Worm (Caenorhabditis elegans): Measurements from ENCODE around the gene C09B9.7.
"Not testable (repeated sequence)": the region's sequence is repeated elsewhere in the genome, so short reads cannot be mapped to it uniquely, and the experiment has no call there.

The C09B9.7 gene

DNA sequence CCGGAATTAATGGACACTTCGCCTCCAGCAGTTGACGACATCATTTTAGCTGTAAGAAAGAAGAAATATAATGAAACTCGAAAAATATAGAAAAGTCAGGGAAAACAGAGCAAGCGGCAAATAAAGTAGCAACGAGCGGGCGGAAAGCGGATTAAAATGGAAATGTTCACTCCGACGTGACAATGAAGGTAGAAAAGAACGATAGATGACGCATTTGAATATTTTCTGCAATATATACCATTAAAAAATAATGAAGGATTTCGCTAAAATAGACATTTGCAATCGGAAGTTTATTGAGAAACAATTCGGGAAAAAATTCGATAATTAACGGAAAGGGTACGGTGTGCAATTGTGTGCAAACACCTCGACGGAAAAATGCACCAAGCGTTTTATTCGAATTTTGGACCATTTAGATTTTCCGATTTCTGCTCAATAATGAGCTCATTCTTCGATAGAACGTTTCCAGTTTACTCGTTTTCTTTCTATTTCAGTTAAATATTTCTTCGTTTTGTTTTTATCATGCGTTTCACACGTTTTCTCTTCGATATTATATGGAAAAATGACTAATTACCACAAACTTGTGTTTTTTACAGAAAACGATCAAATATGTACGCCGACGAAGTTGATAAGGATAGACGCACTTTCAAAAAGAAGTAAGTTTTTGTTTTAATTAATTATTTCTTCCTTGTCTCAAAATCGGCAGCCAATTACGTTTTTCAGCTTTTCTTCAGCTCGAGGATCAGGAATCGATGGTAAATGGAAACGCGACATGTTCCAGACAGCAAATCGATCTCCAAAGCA, 30.3 kb upstream of the C09B9.7 start, which contains the start of the genes snpn-1 and C02B10.4:
TSS of gene snpn-1 (minus strand) at position 51 of the 801 bp plus-strand sequence.
TSS of gene C02B10.4 (plus strand) at position 594 of the 801 bp plus-strand sequence.
- TF ChIP-seq lsy-2 (tag; optimal IDR thresholded peaks at IDR 0.05) (peak; percentile 96 to 99), nhr-25 (tag; optimal IDR thresholded peaks at IDR 0.05) (peak; percentile 23), alr-1 (tag; optimal IDR thresholded peaks at IDR 0.05) (no peak), sem-4 (tag; optimal IDR thresholded peaks at IDR 0.05) (peak; percentile 24), dmd-4 (tag; optimal IDR thresholded peaks at IDR 0.05) (no peak), crh-2 (tag; optimal IDR thresholded peaks at IDR 0.05) (peak; percentile 54), fos-1 (tag; optimal IDR thresholded peaks at IDR 0.05) (peak; percentile 13), nhr-129 (tag; optimal IDR thresholded peaks at IDR 0.05) (peak; percentile 56), F13H6.1 (tag; optimal IDR thresholded peaks at IDR 0.05) (no peak), sma-9 (GFP tag; optimal IDR thresholded peaks at IDR 0.05) (peak; percentile 37), sma-9 (tag; optimal IDR thresholded peaks at IDR 0.05) (no peak), C34F6.9 (tag; optimal IDR thresholded peaks at IDR 0.05) (peak; percentile 75), blmp-1 (tag; optimal IDR thresholded peaks at IDR 0.05; ENCODE audit: insufficient read depth) (peak; percentile 19), unc-55 (GFP tag; optimal IDR thresholded peaks at IDR 0.05) (peak; percentile 85), Y55F3AM.14 (GFP tag; optimal IDR thresholded peaks at IDR 0.05) (no peak), gmeb-1 (tag; optimal IDR thresholded peaks at IDR 0.05) (peak; percentile 15), zag-1 (tag; optimal IDR thresholded peaks at IDR 0.05) (no peak)

ce11 chrIV:5089795-5090528, 29.1 kb upstream of the C09B9.7 start:
- TF ChIP-seq C34F6.9 (tag; optimal IDR thresholded peaks at IDR 0.05) (peak; percentile 6), F13H6.1 (tag; optimal IDR thresholded peaks at IDR 0.05) (peak; percentile 23), sma-9 (GFP tag; optimal IDR thresholded peaks at IDR 0.05) (peak; percentile 59), blmp-1 (tag; optimal IDR thresholded peaks at IDR 0.05; ENCODE audit: insufficient read depth) (peak; percentile 75), lsy-2 (tag; optimal IDR thresholded peaks at IDR 0.05) (peak in 1 of 2 experiments; percentile 82), skn-1 (tag; optimal IDR thresholded peaks at IDR 0.05) (peak; percentile 32), crh-2 (tag; optimal IDR thresholded peaks at IDR 0.05) (peak; percentile 11), nhr-25 (tag; optimal IDR thresholded peaks at IDR 0.05) (peak; percentile 51), sma-3 (GFP tag; optimal IDR thresholded peaks at IDR 0.05) (peak; percentile 28), fos-1 (tag; optimal IDR thresholded peaks at IDR 0.05) (peak; percentile 58)
- not testable (repeated sequence) for TF ChIP-seq sma-9 (tag; optimal IDR thresholded peaks at IDR 0.05)

DNA sequence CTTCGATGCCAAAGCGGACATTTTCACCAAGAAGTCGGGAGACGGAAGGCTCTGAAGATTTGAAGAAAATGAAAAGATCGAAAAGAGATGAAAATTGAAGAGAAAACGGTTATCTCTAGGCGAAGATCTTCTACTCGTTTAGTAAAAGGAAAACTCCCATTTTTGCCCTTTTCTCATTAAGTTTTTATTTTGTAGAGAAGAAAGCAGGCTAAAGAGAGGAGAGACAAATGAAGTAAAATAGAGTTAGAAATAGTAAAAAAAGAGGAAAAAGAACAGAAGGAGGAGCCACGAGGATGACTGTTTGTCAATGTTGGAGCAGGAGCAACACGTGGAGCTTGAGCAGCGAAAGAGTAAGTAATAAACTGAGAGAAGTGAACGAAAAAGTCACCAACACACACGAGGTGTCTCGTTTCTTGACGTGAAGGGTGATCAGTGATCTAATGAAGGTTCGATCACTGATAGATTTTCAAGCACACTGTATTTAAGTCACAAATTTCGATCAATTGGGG, 28.0 kb upstream of the C09B9.7 start, which contains the start of gene ivd-1:
TSS of gene ivd-1 (minus strand) at position 51 of the 509 bp plus-strand sequence.
- TF ChIP-seq lin-39 (tag; optimal IDR thresholded peaks at IDR 0.05) = no peak
- TF ChIP-seq lsy-2 (tag; optimal IDR thresholded peaks at IDR 0.05) = peak in 1 of 2 experiments; percentile 25
- peak; percentile 34 for TF ChIP-seq sma-9 (GFP tag; optimal IDR thresholded peaks at IDR 0.05)
- no peak for TF ChIP-seq sma-9 (tag; optimal IDR thresholded peaks at IDR 0.05)
- TF ChIP-seq mdl-1 (tag; optimal IDR thresholded peaks at IDR 0.05) = peak in 1 of 2 experiments; percentile 58
- peak; percentile 29 for TF ChIP-seq C34F6.9 (tag; optimal IDR thresholded peaks at IDR 0.05)
- peak; percentile 23 for TF ChIP-seq blmp-1 (tag; optimal IDR thresholded peaks at IDR 0.05; ENCODE audit: insufficient read depth)
- peak; percentile 57 for TF ChIP-seq fos-1 (tag; optimal IDR thresholded peaks at IDR 0.05)
- TF ChIP-seq lin-11 (tag; optimal IDR thresholded peaks at IDR 0.05) = no peak
- no peak for TF ChIP-seq nhr-10 (tag; optimal IDR thresholded peaks at IDR 0.05)
- TF ChIP-seq nhr-12 (tag; optimal IDR thresholded peaks at IDR 0.05) = no peak
- TF ChIP-seq nhr-129 (tag; optimal IDR thresholded peaks at IDR 0.05) = peak; percentile 69
- TF ChIP-seq F13H6.1 (tag; optimal IDR thresholded peaks at IDR 0.05) = peak; percentile 28

- TF ChIP-seq sma-9 (GFP tag; optimal IDR thresholded peaks at IDR 0.05) (peak; percentile 18), sma-9 (tag; optimal IDR thresholded peaks at IDR 0.05) (no peak), nhr-77 (tag; optimal IDR thresholded peaks at IDR 0.05) (no peak)
Observed at ce11 chrIV:5086961-5087326, 26.1 kb upstream of the C09B9.7 start.

DNA sequence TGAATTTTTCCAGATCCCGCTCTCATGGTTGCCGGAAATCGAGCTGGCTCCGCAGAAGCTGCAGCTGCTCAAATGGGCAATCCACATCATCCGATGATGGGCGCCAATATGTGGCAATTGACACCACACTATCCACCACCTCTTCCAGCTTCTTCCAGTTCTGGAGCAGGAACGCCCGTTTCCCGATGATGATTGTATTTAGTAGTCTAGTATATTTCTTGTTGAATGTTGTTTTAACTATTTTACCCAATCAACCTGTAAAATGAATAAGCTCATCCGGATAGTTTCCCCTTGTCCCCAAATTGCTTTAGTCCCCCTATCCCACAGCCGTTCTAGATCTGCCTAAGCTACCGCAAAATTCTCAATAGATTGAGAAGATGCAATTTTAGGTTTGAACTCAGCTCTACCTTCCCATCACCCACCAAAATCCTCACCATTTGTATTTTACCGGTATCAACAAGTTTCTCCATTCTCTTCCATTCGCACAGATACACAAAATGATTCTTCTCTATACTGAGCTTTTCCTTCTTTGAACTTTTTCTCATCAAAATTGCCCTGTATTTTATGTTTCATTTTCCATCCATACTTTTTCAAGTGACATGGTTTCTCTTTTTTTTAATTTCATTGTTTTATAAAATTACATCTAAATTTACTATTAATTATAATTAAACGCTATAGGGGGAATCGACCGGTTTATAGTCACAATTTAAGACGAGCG, 25.5 kb upstream of the C09B9.7 start:
- peak; percentile 16 for TF ChIP-seq Y55F3AM.14 (GFP tag; optimal IDR thresholded peaks at IDR 0.05)
- TF ChIP-seq sma-9 (GFP tag; optimal IDR thresholded peaks at IDR 0.05) = no peak
- no peak for TF ChIP-seq sma-9 (tag; optimal IDR thresholded peaks at IDR 0.05)
- no peak for TF ChIP-seq peb-1 (tag; optimal IDR thresholded peaks at IDR 0.05)
- peak; percentile 9 for TF ChIP-seq F13H6.1 (tag; optimal IDR thresholded peaks at IDR 0.05)
- no peak for TF ChIP-seq nhr-237 (tag; optimal IDR thresholded peaks at IDR 0.05)
- no peak for TF ChIP-seq aly-2 (tag; optimal IDR thresholded peaks at IDR 0.05)

Measured in whole organism, L2 larva.